Fruit fly (Drosophila melanogaster) Kc167 (cell line): ENCODE data around the gene Cad74A.

ENCODE experiments used
- Myc ChIP-seq: fragments of >200 bp; optimal IDR thresholded peaks from 2 replicates; lab custom pipeline; 2017; ENCODE audit warnings: missing external identifiers
- insv ChIP-seq: fragments of >200 bp; optimal IDR thresholded peaks from 3 replicates; lab custom pipeline; 2018; ENCODE audit warnings: missing external identifiers
- psq ChIP-seq: fragments of >200 bp; optimal IDR thresholded peaks from 2 replicates; lab custom pipeline; 2017; ENCODE audit warnings: missing external identifiers
- ttk ChIP-seq: sonication (Bioruptor generic); optimal IDR thresholded peaks from 2 replicates; lab custom pipeline; 2017; ENCODE audit warnings: missing external identifiers

DNA sequence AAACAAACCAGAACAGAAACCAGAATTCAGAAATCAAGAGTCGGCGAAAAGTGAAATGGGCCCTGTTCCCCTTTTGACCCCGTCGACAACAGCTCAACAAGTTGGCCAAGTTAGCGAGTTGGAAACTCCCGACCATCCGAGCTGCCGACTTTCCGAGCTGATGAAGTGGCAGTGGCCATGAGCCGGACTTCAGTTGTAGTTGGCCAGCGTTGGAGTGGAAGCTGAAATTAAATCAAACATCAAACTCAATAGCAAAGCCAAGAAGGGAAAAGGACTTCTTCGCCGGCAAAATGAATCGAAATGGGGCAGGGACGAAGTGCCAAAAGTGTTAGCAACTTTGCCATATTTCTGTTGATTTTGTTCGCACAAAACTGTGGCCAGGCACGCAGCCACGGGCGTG lies 56.8 kb downstream of the Cad74A start, which contains the start of gene CG13724:
- no peak for TF ChIP-seq insv (lab: Kevin White, UChicago)
- no peak for TF ChIP-seq ttk (lab: Kevin White, UChicago)
- no peak for TF ChIP-seq psq
- TF ChIP-seq Myc, result no peak
